Worm (Caenorhabditis elegans) whole organism, mixed stage, embryonic: ENCODE results near the gene srh-300.

Experiments
- elt-1 ChIP-seq: sonication (generic microtip); optimal IDR thresholded peaks from 2 replicates; lab custom pipeline; 2017; ENCODE audit warnings: missing genetic modification characterization, mild to moderate bottlenecking, missing compliant biosample characterization, antibody characterized with exemption, moderate library complexity, borderline replicate concordance; ENCODE audit not compliant: insufficient read depth
- elt-3 ChIP-seq: fragments of 150-350 bp; optimal IDR thresholded peaks from 2 replicates; lab custom pipeline; 2014; ENCODE audit warnings: missing biosample characterization, missing genetic modification characterization
- mab-5 ChIP-seq: fragments of 150-350 bp; optimal IDR thresholded peaks from 2 replicates; lab custom pipeline; 2014; ENCODE audit warnings: missing biosample characterization, missing genetic modification characterization
- mep-1 ChIP-seq: fragments of 150-350 bp; optimal IDR thresholded peaks from 2 replicates; lab custom pipeline; 2017; ENCODE audit warnings: missing biosample characterization, missing genetic modification reagents, missing genetic modification characterization, inconsistent platforms
- nhr-28 ChIP-seq: fragments of 150-350 bp; optimal IDR thresholded peaks from 2 replicates; lab custom pipeline; 2014; ENCODE audit warnings: missing biosample characterization, missing genetic modification characterization
- pha-4 ChIP-seq: fragments of 150-350 bp; optimal IDR thresholded peaks from 2 replicates; lab custom pipeline; 2018; ENCODE audit warnings: missing biosample characterization, missing genetic modification reagents, missing genetic modification characterization
- unc-39 ChIP-seq: fragments of 150-350 bp; optimal IDR thresholded peaks from 2 replicates; lab custom pipeline; 2014; ENCODE audit warnings: missing biosample characterization, missing genetic modification characterization

DNA sequence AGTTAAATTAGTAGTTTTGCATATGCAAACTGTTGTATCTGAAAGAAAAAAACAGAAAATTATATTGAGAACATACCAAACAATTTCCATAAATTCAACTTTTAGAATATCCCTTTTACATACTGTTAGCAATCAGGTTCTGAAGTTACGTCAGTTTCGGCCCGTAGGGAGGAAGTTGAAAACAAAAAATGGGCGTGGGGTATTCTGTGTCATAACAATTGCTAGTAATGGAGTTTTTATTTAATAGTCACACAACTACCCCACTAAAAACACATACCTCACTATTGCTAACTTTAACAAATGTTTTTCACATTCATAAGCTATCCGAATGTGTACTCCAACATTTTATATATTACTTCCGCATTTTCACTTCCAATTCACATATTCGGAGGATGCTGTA, at the start of gene srh-300:
- TF ChIP-seq unc-39 (tag; lab: Kevin White, UChicago) (no peak), elt-1 (tag; lab: Kevin White, UChicago) (no peak), nhr-28 (tag; lab: Kevin White, UChicago) (no peak), mab-5 (tag; lab: Kevin White, UChicago) (no peak), mep-1 (tag; lab: Kevin White, UChicago) (no peak), pha-4 (tag; lab: Kevin White, UChicago) (no peak), elt-3 (tag; lab: Kevin White, UChicago) (no peak)
